Fruit fly (Drosophila melanogaster): ENCODE data around the gene CG11151.

The CG11151 gene

dm6 chrX:13783534-13783949 is 44.0 kb downstream of the CG11151 start, which contains the start of gene inaE (continued):
- TF ChIP-seq Kr (GFP tag; optimal IDR thresholded peaks at IDR 0.05), result no peak
- TF ChIP-seq CG4854 (GFP tag; optimal IDR thresholded peaks at IDR 0.05), result no peak
- no peak for TF ChIP-seq Dad (GFP tag; optimal IDR thresholded peaks at IDR 0.05)
- 0 out of 4 replicates have a peak, but pooled peaks have one; percentile 63 for TF ChIP-seq chinmo (GFP tag; IDR thresholded peaks at IDR 0.05; ENCODE audit: partially characterized antibody)
- peak; percentile 46 for TF ChIP-seq CG12659 (GFP tag; optimal IDR thresholded peaks at IDR 0.05)
- TF ChIP-seq CG3726 (GFP tag; IDR thresholded peaks at IDR 0.05), result no peak
- no peak for TF ChIP-seq CG8765 (GFP tag; IDR thresholded peaks at IDR 0.05)
- TF ChIP-seq CG17186 (GFP tag; optimal IDR thresholded peaks at IDR 0.05), result peak; percentile 80
- peak; percentile 90 for TF ChIP-seq Med (GFP tag)
- TF ChIP-seq phol (tag; optimal IDR thresholded peaks at IDR 0.05), result peak; percentile 26
- TF ChIP-seq Bgb (GFP tag; IDR thresholded peaks at IDR 0.05; ENCODE audit: partially characterized antibody), result peak; percentile 80
- no peak for TF ChIP-seq HLH54F (GFP tag; optimal IDR thresholded peaks at IDR 0.05)
- no peak for TF ChIP-seq tup (GFP tag; optimal IDR thresholded peaks at IDR 0.05)
- no peak for TF ChIP-seq Mes4 (GFP tag; optimal IDR thresholded peaks at IDR 0.05)
- no peak for TF ChIP-seq abd-A (tag; optimal IDR thresholded peaks at IDR 0.05)
- TF ChIP-seq schlank (tag; optimal IDR thresholded peaks at IDR 0.05), result no peak
- no peak; the same call in 1 of the 2 replicates for TF ChIP-seq ranshi (GFP tag; IDR thresholded peaks at IDR 0.05)
- no peak for TF ChIP-seq gcm2 (GFP tag; optimal IDR thresholded peaks at IDR 0.05)
- TF ChIP-seq CG15696 (tag; optimal IDR thresholded peaks at IDR 0.05), result no peak
- no peak for TF ChIP-seq CG8478 (optimal IDR thresholded peaks at IDR 0.05)
- TF ChIP-seq Xrp1 (GFP tag; IDR thresholded peaks at IDR 0.05), result no peak
- TF ChIP-seq CG10959 (GFP tag; IDR thresholded peaks at IDR 0.05), result no peak
- peak; percentile 18 for TF ChIP-seq PHDP (tag; optimal IDR thresholded peaks at IDR 0.05)
- peak; percentile 73 for TF ChIP-seq CG6791 (GFP tag; IDR thresholded peaks at IDR 0.05; ENCODE audit: partially characterized antibody)
- no peak for TF ChIP-seq CG9876 (GFP tag; optimal IDR thresholded peaks at IDR 0.05)
- TF ChIP-seq CG12769 (tag; optimal IDR thresholded peaks at IDR 0.05), result peak; percentile 28
- no peak for TF ChIP-seq CG10209 (GFP tag; optimal IDR thresholded peaks at IDR 0.05)
- TF ChIP-seq Rfx (GFP tag; IDR thresholded peaks at IDR 0.05), result 0 out of 2 replicates have a peak, but pooled peaks have one; percentile 22
- TF ChIP-seq GATAe (GFP tag; conservative IDR thresholded peaks at IDR 0.05), result no peak
- TF ChIP-seq CkIIα-i1 (GFP tag; IDR thresholded peaks at IDR 0.05), result no peak
- no peak for TF ChIP-seq lmd (GFP tag; IDR thresholded peaks at IDR 0.05)
- TF ChIP-seq CG31388 (GFP tag; optimal IDR thresholded peaks at IDR 0.05), result no peak
- peak; percentile 31 for TF ChIP-seq scrt (GFP tag; optimal IDR thresholded peaks at IDR 0.05)
- no peak for TF ChIP-seq Optix (GFP tag; IDR thresholded peaks at IDR 0.05)
- TF ChIP-seq aop (GFP tag; IDR thresholded peaks at IDR 0.05), result no peak
- no peak for TF ChIP-seq twi (tag; optimal IDR thresholded peaks at IDR 0.05)
- no peak for TF ChIP-seq CG6254 (GFP tag; optimal IDR thresholded peaks at IDR 0.05)
- no peak for TF ChIP-seq CG4404 (GFP tag; IDR thresholded peaks at IDR 0.05)
- no peak for TF ChIP-seq sc (optimal IDR thresholded peaks at IDR 0.05)
- no peak for TF ChIP-seq sc (GFP tag; optimal IDR thresholded peaks at IDR 0.05)
- no peak for TF ChIP-seq pros (GFP tag; optimal IDR thresholded peaks at IDR 0.05)
- no peak for TF ChIP-seq CG15479 (GFP tag; optimal IDR thresholded peaks at IDR 0.05)
- peak; percentile 41 for TF ChIP-seq Scr (GFP tag; IDR thresholded peaks at IDR 0.05; ENCODE audit: partially characterized antibody)
- TF ChIP-seq stwl (tag; optimal IDR thresholded peaks at IDR 0.05), result peak; percentile 69
- TF ChIP-seq Sox100B (GFP tag; optimal IDR thresholded peaks at IDR 0.05), result no peak
- TF ChIP-seq trem (tag; optimal IDR thresholded peaks at IDR 0.05), result peak; percentile 32
- TF ChIP-seq eyg (GFP tag; optimal IDR thresholded peaks at IDR 0.05), result no peak
- TF ChIP-seq Abd-B (GFP tag; optimal IDR thresholded peaks at IDR 0.05), result no peak
- peak; percentile 20 for TF ChIP-seq CHES-1-like (GFP tag; optimal IDR thresholded peaks at IDR 0.05)
- TF ChIP-seq CG15269 (tag; optimal IDR thresholded peaks at IDR 0.05), result no peak
- TF ChIP-seq bigmax (GFP tag; optimal IDR thresholded peaks at IDR 0.05), result no peak
- TF ChIP-seq CG14667 (GFP tag; IDR thresholded peaks at IDR 0.05), result no peak
